Worm (Caenorhabditis elegans): ENCODE measurements around the gene srlf-23.

The srlf-23 gene

ce11 chrV:875945-876344, 17.4 kb downstream of the srlf-23 start, which contains the start of gene T02B11.9:
Gene T02B11.9 (plus strand): TSS chrV:876245.
- TF ChIP-seq snpc-1.3 (tag; optimal IDR thresholded peaks at IDR 0.05; ENCODE audit: insufficient read depth) = no peak
- no peak for TF ChIP-seq Y56A3A.18 (GFP tag; IDR thresholded peaks at IDR 0.05)
- no peak for TF ChIP-seq lin-40 (tag; optimal IDR thresholded peaks at IDR 0.05)
- TF ChIP-seq lir-1 (GFP tag; conservative IDR thresholded peaks at IDR 0.05) = no peak
- TF ChIP-seq egrh-3 (GFP tag; IDR thresholded peaks at IDR 0.05) = no peak
- TF ChIP-seq D2030.7 (GFP tag; IDR thresholded peaks at IDR 0.05) = no peak
- no peak for TF ChIP-seq egl-44 (GFP tag; IDR thresholded peaks at IDR 0.05)
- no peak for TF ChIP-seq pha-4 (tag; optimal IDR thresholded peaks at IDR 0.05)
- TF ChIP-seq ceh-100 (GFP tag; IDR thresholded peaks at IDR 0.05) = no peak
- no peak for TF ChIP-seq F10E7.11 (tag; optimal IDR thresholded peaks at IDR 0.05)
- no peak for TF ChIP-seq unc-130 (GFP tag; optimal IDR thresholded peaks at IDR 0.05)
- TF ChIP-seq F39B2.1 (GFP tag; IDR thresholded peaks at IDR 0.05) = no peak
- TF ChIP-seq K12H6.12 (tag; optimal IDR thresholded peaks at IDR 0.05) = no peak
- no peak for TF ChIP-seq die-1 (tag; optimal IDR thresholded peaks at IDR 0.05)
- TF ChIP-seq unc-62 (GFP tag; optimal IDR thresholded peaks at IDR 0.05) = no peak
- TF ChIP-seq Y67H2A.10 (GFP tag; conservative IDR thresholded peaks at IDR 0.05) = no peak
- TF ChIP-seq hsf-1 (GFP tag; IDR thresholded peaks at IDR 0.05) = no peak
- no peak for TF ChIP-seq attf-6 (GFP tag; IDR thresholded peaks at IDR 0.05)

ce11 chrV:871029-871428, 22.3 kb downstream of the srlf-23 start, which contains the start of gene T02B11.4:
Gene T02B11.4 (minus strand): TSS chrV:871129.
- TF ChIP-seq egrh-3 (GFP tag; IDR thresholded peaks at IDR 0.05) (no peak), pbrm-1 (GFP tag; IDR thresholded peaks at IDR 0.05) (no peak), mel-28 (tag; optimal IDR thresholded peaks at IDR 0.05; ENCODE audit: borderline replicate concordance) (no peak), gei-17 (GFP tag; optimal IDR thresholded peaks at IDR 0.05) (no peak), hlh-12 (tag; optimal IDR thresholded peaks at IDR 0.05) (no peak), cebp-1 (GFP tag; IDR thresholded peaks at IDR 0.05) (no peak), cebp-1 (tag; optimal IDR thresholded peaks at IDR 0.05) (no peak), snpc-1.3 (tag; optimal IDR thresholded peaks at IDR 0.05; ENCODE audit: insufficient read depth) (no peak), dpl-1 (GFP tag; optimal IDR thresholded peaks at IDR 0.05) (no peak), ceh-79 (tag; optimal IDR thresholded peaks at IDR 0.05) (no peak), B0019.2 (GFP tag; conservative IDR thresholded peaks at IDR 0.05) (no peak), attf-5 (GFP tag; optimal IDR thresholded peaks at IDR 0.05) (no peak)

- TF ChIP-seq gei-17 (GFP tag; optimal IDR thresholded peaks at IDR 0.05) = no peak
- no peak for TF ChIP-seq nhr-90 (tag; optimal IDR thresholded peaks at IDR 0.05)
- no peak for TF ChIP-seq sea-2 (GFP tag; IDR thresholded peaks at IDR 0.05)
- no peak for TF ChIP-seq lin-54 (GFP tag; optimal IDR thresholded peaks at IDR 0.05)
- no peak for TF ChIP-seq ceh-40 (GFP tag; IDR thresholded peaks at IDR 0.05)
- TF ChIP-seq somi-1 (GFP tag; optimal IDR thresholded peaks at IDR 0.05) = no peak
- no peak for TF ChIP-seq nhr-27 (tag; optimal IDR thresholded peaks at IDR 0.05)
- no peak for TF ChIP-seq tlf-1 (GFP tag; optimal IDR thresholded peaks at IDR 0.05)
- TF ChIP-seq ztf-25 (GFP tag; IDR thresholded peaks at IDR 0.05) = no peak
- TF ChIP-seq T07F8.4 (tag; optimal IDR thresholded peaks at IDR 0.05) = no peak
- no peak for TF ChIP-seq T26A5.8 (tag; optimal IDR thresholded peaks at IDR 0.05)
- TF ChIP-seq ztf-3 (GFP tag; optimal IDR thresholded peaks at IDR 0.05) = no peak
- no peak for TF ChIP-seq lin-40 (tag; optimal IDR thresholded peaks at IDR 0.05)
- no peak for TF ChIP-seq snpc-1.3 (tag; optimal IDR thresholded peaks at IDR 0.05; ENCODE audit: insufficient read depth)
- no peak for TF ChIP-seq aptf-2 (GFP tag; conservative IDR thresholded peaks at IDR 0.05)
- TF ChIP-seq mes-4 (tag; optimal IDR thresholded peaks at IDR 0.05) = no peak
- TF ChIP-seq nhr-120 (GFP tag; IDR thresholded peaks at IDR 0.05) = no peak
- no peak for TF ChIP-seq rcor-1 (GFP tag; IDR thresholded peaks at IDR 0.05)
Observed at ce11 chrV:866729-867128, 26.6 kb downstream of the srlf-23 start, which contains the start of gene T02B11.3. Gene T02B11.3 (minus strand): TSS chrV:866829.
